Worm (Caenorhabditis elegans) whole organism, midembryonic: Measurements from ENCODE around the gene nhr-251.

Experiments used
- T22C8.4 ChIP-seq: fragments of 200-800 bp; sonication (Bioruptor generic); IDR thresholded peaks from 2 replicates; pipeline ENCODE4 v1.3.6; 2022; ENCODE audit warnings: missing genetic modification characterization, missing compliant biosample characterization
- cog-1 ChIP-seq: sonication (generic microtip); optimal IDR thresholded peaks from 2 replicates; lab custom pipeline; 2016; ENCODE audit warnings: missing genetic modification characterization, missing compliant biosample characterization
- ref-1 ChIP-seq: fragments of 200-800 bp; sonication (Bioruptor generic); conservative IDR thresholded peaks from 2 replicates; pipeline ENCODE4 v1.3.6; 2022; ENCODE audit warnings: missing genetic modification reagents, missing genetic modification characterization, missing compliant biosample characterization
- tab-1 ChIP-seq: fragments of 200-800 bp; sonication (Bioruptor generic); IDR thresholded peaks from 2 replicates; pipeline ENCODE4 v1.3.6; 2022; ENCODE audit warnings: missing genetic modification characterization, missing compliant biosample characterization

ce11 chrV:552406-552805, 47.9 kb upstream of the nhr-251 start:
- TF ChIP-seq tab-1 (GFP tag; lab: Robert Waterston, UW) (no peak), T22C8.4 (GFP tag; lab: Robert Waterston, UW) (no peak), ref-1 (no peak), cog-1 (no peak)
